Fruit fly (Drosophila melanogaster): ENCODE results near the gene eg.

Gene eg

dm6 chr3L:21808003-21808530 is 436 bp upstream of the eg start (continued):
- peak; percentile 25 for TF ChIP-seq tio (GFP tag; optimal IDR thresholded peaks at IDR 0.05)
- no peak for TF ChIP-seq Blimp-1 (GFP tag; optimal IDR thresholded peaks at IDR 0.05)
- peak; percentile 44; the same call in 1 of the 2 replicates for TF ChIP-seq NFAT (GFP tag; IDR thresholded peaks at IDR 0.05)
- TF ChIP-seq sob (GFP tag; IDR thresholded peaks at IDR 0.05) = no peak; the same call in 1 of the 2 replicates
- no peak for TF ChIP-seq Myb (GFP tag; optimal IDR thresholded peaks at IDR 0.05)
- TF ChIP-seq MTF-1 (GFP tag; optimal IDR thresholded peaks at IDR 0.05; ENCODE audit: borderline replicate concordance) = peak; percentile 31
- TF ChIP-seq CG10321 (GFP tag; IDR thresholded peaks at IDR 0.05) = peak; percentile 11; the same call in 1 of the 2 replicates
- no peak for TF ChIP-seq jumu (GFP tag; optimal IDR thresholded peaks at IDR 0.05)
- TF ChIP-seq CG31388 (GFP tag; optimal IDR thresholded peaks at IDR 0.05) = no peak
- TF ChIP-seq CG32532 (GFP tag; IDR thresholded peaks at IDR 0.05) = peak; percentile 72; the same call in 1 of the 2 replicates
- TF ChIP-seq bigmax (GFP tag; optimal IDR thresholded peaks at IDR 0.05) = no peak
- no peak for TF ChIP-seq CG16813 (GFP tag; IDR thresholded peaks at IDR 0.05; ENCODE audit: partially characterized antibody)
- peak; percentile 80 for TF ChIP-seq ara (GFP tag; IDR thresholded peaks at IDR 0.05)
- no peak for TF ChIP-seq br (optimal IDR thresholded peaks at IDR 0.05)
- no peak for TF ChIP-seq Max (GFP tag; optimal IDR thresholded peaks at IDR 0.05)
- TF ChIP-seq CG13894 (tag; optimal IDR thresholded peaks at IDR 0.05) = no peak
- no peak for TF ChIP-seq CG34376 (GFP tag; optimal IDR thresholded peaks at IDR 0.05)
- no peak for TF ChIP-seq CG8944 (GFP tag; optimal IDR thresholded peaks at IDR 0.05)
- TF ChIP-seq CG1024 (GFP tag; IDR thresholded peaks at IDR 0.05) = peak; percentile 60; the same call in 1 of the 2 replicates
- TF ChIP-seq Deaf1 (tag; optimal IDR thresholded peaks at IDR 0.05) = peak; percentile 86
- no peak for TF ChIP-seq BEAF-32 (GFP tag; optimal IDR thresholded peaks at IDR 0.05)
- TF ChIP-seq gcm (GFP tag; optimal IDR thresholded peaks at IDR 0.05) = peak; percentile 63
- no peak for TF ChIP-seq btn (GFP tag; optimal IDR thresholded peaks at IDR 0.05)
- TF ChIP-seq CG31441 (GFP tag; IDR thresholded peaks at IDR 0.05) = peak; percentile 82
- peak; percentile 9 for TF ChIP-seq CG4328 (GFP tag; optimal IDR thresholded peaks at IDR 0.05)
- TF ChIP-seq twi (tag; optimal IDR thresholded peaks at IDR 0.05) = peak; percentile 13
- no peak for TF ChIP-seq CG1647 (GFP tag; optimal IDR thresholded peaks at IDR 0.05)
- TF ChIP-seq CG1603 (tag; optimal IDR thresholded peaks at IDR 0.05) = no peak
- TF ChIP-seq mam (GFP tag; optimal IDR thresholded peaks at IDR 0.05) = no peak
- peak; percentile 3 for TF ChIP-seq cato (GFP tag; optimal IDR thresholded peaks at IDR 0.05; ENCODE audit: borderline replicate concordance)
- TF ChIP-seq CG2202 (tag; optimal IDR thresholded peaks at IDR 0.05) = peak; percentile 52
- no peak for TF ChIP-seq CG14860 (GFP tag; IDR thresholded peaks at IDR 0.05; ENCODE audit: partially characterized antibody)
- TF ChIP-seq phol (tag; optimal IDR thresholded peaks at IDR 0.05) = peak; percentile 82
- TF ChIP-seq MESR4 (GFP tag; optimal IDR thresholded peaks at IDR 0.05) = no peak
- no peak for TF ChIP-seq fu2 (GFP tag; optimal IDR thresholded peaks at IDR 0.05)
- TF ChIP-seq onecut (GFP tag; IDR thresholded peaks at IDR 0.05) = no peak
- TF ChIP-seq Jarid2 (GFP tag; optimal IDR thresholded peaks at IDR 0.05) = peak; percentile 56
- peak; percentile 7; the same call in 1 of the 3 replicates for TF ChIP-seq Optix (GFP tag; IDR thresholded peaks at IDR 0.05)
- TF ChIP-seq cg (GFP tag; optimal IDR thresholded peaks at IDR 0.05) = peak; percentile 72
- no peak for TF ChIP-seq dan (GFP tag; IDR thresholded peaks at IDR 0.05)
- peak; percentile 10 for TF ChIP-seq lbe (GFP tag; optimal IDR thresholded peaks at IDR 0.05)
- no peak for TF ChIP-seq Bteb2 (GFP tag; optimal IDR thresholded peaks at IDR 0.05)
- TF ChIP-seq disco-r (GFP tag; optimal IDR thresholded peaks at IDR 0.05) = no peak
- TF ChIP-seq CG11504 (tag; optimal IDR thresholded peaks at IDR 0.05) = no peak
- no peak for TF ChIP-seq CG6654 (GFP tag; optimal IDR thresholded peaks at IDR 0.05)
- no peak for TF ChIP-seq mld (GFP tag; IDR thresholded peaks at IDR 0.05; ENCODE audit: partially characterized antibody)
- no peak for TF ChIP-seq CG18011 (GFP tag; optimal IDR thresholded peaks at IDR 0.05)
- TF ChIP-seq NC2β (GFP tag; optimal IDR thresholded peaks at IDR 0.05) = no peak
- no peak for TF ChIP-seq sd (tag; optimal IDR thresholded peaks at IDR 0.05)
- TF ChIP-seq lilli (GFP tag; optimal IDR thresholded peaks at IDR 0.05) = no peak

Measured in whole organism, embryonic.